Fruit fly (Drosophila melanogaster) whole organism, embryonic: ENCODE measurements around the gene CG5969.

Source experiments
- Atf-2 ChIP-seq: fragments of 200-800 bp; sonication (Bioruptor generic); optimal IDR thresholded peaks from 2 replicates; lab custom pipeline; 2016; ENCODE audit warnings: missing biosample characterization, missing genetic modification characterization
- Awh ChIP-seq: fragments of 200-800 bp; sonication (Bioruptor generic); IDR thresholded peaks from 2 replicates; pipeline ENCODE4, ENCODE4 v1.3.6; 2022; ENCODE audit warnings: missing biosample characterization, missing genetic modification characterization
- CG10267 ChIP-seq: fragments of 200-800 bp; sonication (Bioruptor generic); optimal IDR thresholded peaks from 2 replicates; lab custom pipeline; 2018; ENCODE audit warnings: missing biosample characterization, mild to moderate bottlenecking, missing genetic modification characterization, moderate library complexity
- CG10543 ChIP-seq: fragments of 200-800 bp; sonication (Bioruptor generic); optimal IDR thresholded peaks from 3 replicates; lab custom pipeline; 2017; ENCODE audit warnings: missing biosample characterization, mild to moderate bottlenecking, missing genetic modification characterization, moderate library complexity
- CG11560 ChIP-seq: fragments of 200-800 bp; sonication (Bioruptor generic); IDR thresholded peaks from 3 replicates; pipeline ENCODE4 v1.3.6; 2022; ENCODE audit warnings: missing biosample characterization, missing genetic modification characterization
- CG13424 ChIP-seq: fragments of 200-800 bp; sonication (Bioruptor generic); optimal IDR thresholded peaks from 2 replicates; lab custom pipeline; 2019; ENCODE audit warnings: missing biosample characterization, mild to moderate bottlenecking, missing genetic modification characterization, moderate library complexity
- CG14710 ChIP-seq: fragments of 200-800 bp; sonication (Bioruptor generic); optimal IDR thresholded peaks from 3 replicates; lab custom pipeline; 2019; ENCODE audit warnings: missing biosample characterization, mild to moderate bottlenecking, missing genetic modification characterization, moderate library complexity
- CG14860 ChIP-seq: fragments of 200-800 bp; sonication (Bioruptor generic); IDR thresholded peaks from 3 replicates; pipeline ENCODE4 v1.3.6; 2022; ENCODE audit warnings: missing biosample characterization, missing genetic modification characterization; ENCODE audit not compliant: partially characterized antibody
- CG15514 ChIP-seq: fragments of 200-800 bp; sonication (Bioruptor generic); optimal IDR thresholded peaks from 3 replicates; lab custom pipeline; 2017; ENCODE audit warnings: missing biosample characterization, missing genetic modification characterization, mild to moderate bottlenecking, moderate library complexity, missing genetic modification reagents
- CG15601 ChIP-seq: fragments of 200-800 bp; sonication (Bioruptor generic); optimal IDR thresholded peaks from 3 replicates; lab custom pipeline; 2019; ENCODE audit warnings: missing biosample characterization, mild to moderate bottlenecking, missing genetic modification characterization, moderate library complexity
- CG17802 ChIP-seq: fragments of 200-800 bp; sonication (Bioruptor generic); optimal IDR thresholded peaks from 2 replicates; lab custom pipeline; 2018; ENCODE audit warnings: missing biosample characterization, mild to moderate bottlenecking, missing genetic modification characterization, moderate library complexity
- CG1832 ChIP-seq: fragments of 200-800 bp; sonication (Bioruptor generic); optimal IDR thresholded peaks from 2 replicates; lab custom pipeline; 2017; ENCODE audit warnings: missing biosample characterization, mild to moderate bottlenecking, missing genetic modification characterization, inconsistent platforms
- CG2678 ChIP-seq: fragments of 200-800 bp; sonication (Bioruptor generic); optimal IDR thresholded peaks from 3 replicates; lab custom pipeline; 2019; ENCODE audit warnings: missing biosample characterization, mild to moderate bottlenecking, missing genetic modification characterization, moderate library complexity
- CG31441 ChIP-seq: fragments of 200-800 bp; sonication (Bioruptor generic); IDR thresholded peaks from 2 replicates; pipeline ENCODE4 v1.3.6; 2022; ENCODE audit warnings: missing biosample characterization, missing genetic modification characterization
- CG33557 ChIP-seq: fragments of 200-800 bp; sonication (Bioruptor generic); optimal IDR thresholded peaks from 2 replicates; lab custom pipeline; 2019; ENCODE audit warnings: missing biosample characterization, mild to moderate bottlenecking, missing genetic modification characterization, moderate library complexity
- CG3726 ChIP-seq: fragments of 200-800 bp; sonication (Bioruptor generic); IDR thresholded peaks from 3 replicates; pipeline ENCODE4, ENCODE4 v1.3.6; 2022; ENCODE audit warnings: missing biosample characterization, missing genetic modification characterization
- CG3847 ChIP-seq: fragments of 200-800 bp; sonication (Bioruptor generic); IDR thresholded peaks from 2 replicates; pipeline ENCODE4 v1.3.6; 2022; ENCODE audit warnings: missing biosample characterization, missing genetic modification characterization
- CG4404 ChIP-seq: fragments of 200-800 bp; sonication (Bioruptor generic); IDR thresholded peaks from 2 replicates; pipeline ENCODE4 v1.3.6; 2022; ENCODE audit warnings: missing biosample characterization, missing genetic modification characterization
- CG6813 ChIP-seq: fragments of 200-800 bp; sonication (Bioruptor generic); optimal IDR thresholded peaks from 2 replicates; lab custom pipeline; 2017; ENCODE audit warnings: missing biosample characterization, missing genetic modification characterization, mild to moderate bottlenecking, moderate library complexity, missing genetic modification reagents
- CG9215 ChIP-seq: fragments of 200-800 bp; sonication (Bioruptor generic); IDR thresholded peaks from 2 replicates; pipeline ENCODE4 v1.3.6; 2022; ENCODE audit warnings: missing biosample characterization, missing genetic modification characterization
- CoRest ChIP-seq: fragments of 200-800 bp; sonication (Bioruptor generic); optimal IDR thresholded peaks from 3 replicates; lab custom pipeline; 2018; ENCODE audit warnings: missing biosample characterization, mild to moderate bottlenecking, missing genetic modification characterization, moderate library complexity
- D19A ChIP-seq: fragments of 200-800 bp; optimal IDR thresholded peaks from 3 replicates; lab custom pipeline; 2019; ENCODE audit warnings: missing biosample characterization, mild to moderate bottlenecking, missing genetic modification characterization, moderate library complexity
- Doc2 ChIP-seq: fragments of 200-800 bp; sonication (Bioruptor generic); IDR thresholded peaks from 2 replicates; pipeline ENCODE4 v1.3.6; 2022; ENCODE audit warnings: missing biosample characterization, missing genetic modification characterization
- E2f2 ChIP-seq: fragments of 200-800 bp; sonication (Bioruptor generic); IDR thresholded peaks from 2 replicates; pipeline ENCODE4 v1.3.6; 2022; ENCODE audit warnings: missing biosample characterization, missing genetic modification characterization
- Ets65A ChIP-seq: fragments of 200-800 bp; sonication (Bioruptor generic); peaks from one replicate; lab custom pipeline; 2016; ENCODE audit warnings: missing biosample characterization, missing genetic modification characterization
- Hey ChIP-seq: fragments of 200-800 bp; sonication (Bioruptor generic); optimal IDR thresholded peaks from 3 replicates; lab custom pipeline; 2018; ENCODE audit warnings: missing biosample characterization, mild to moderate bottlenecking, missing genetic modification characterization
- MBD-R2 ChIP-seq: fragments of 200-800 bp; sonication (Bioruptor generic); IDR thresholded peaks from 2 replicates; pipeline ENCODE4 v1.3.6; 2022; ENCODE audit warnings: missing biosample characterization, missing genetic modification characterization
- MESR4 ChIP-seq: fragments of 200-800 bp; sonication (Bioruptor generic); optimal IDR thresholded peaks from 2 replicates; lab custom pipeline; 2018; ENCODE audit warnings: missing biosample characterization, mild to moderate bottlenecking, missing genetic modification characterization, moderate library complexity
- Med ChIP-seq: fragments of 200-800 bp; sonication (Bioruptor generic); peaks from one replicate; lab custom pipeline; 2016; ENCODE audit warnings: missing biosample characterization, missing genetic modification characterization, mild to moderate bottlenecking, inconsistent platforms, moderate library complexity
- Myb ChIP-seq: fragments of 200-800 bp; sonication (Bioruptor generic); optimal IDR thresholded peaks from 2 replicates; lab custom pipeline; 2016; ENCODE audit warnings: missing biosample characterization, missing genetic modification characterization
- Nf-YC ChIP-seq: fragments of 200-800 bp; optimal IDR thresholded peaks from 3 replicates; lab custom pipeline; 2019; ENCODE audit warnings: missing biosample characterization, mild to moderate bottlenecking, missing genetic modification characterization, moderate library complexity
- Oli ChIP-seq: fragments of 200-800 bp; sonication (Bioruptor generic); optimal IDR thresholded peaks from 2 replicates; lab custom pipeline; 2018; ENCODE audit warnings: missing biosample characterization, mild to moderate bottlenecking, missing genetic modification characterization, moderate library complexity
- Rfx ChIP-seq: fragments of 200-800 bp; sonication (Bioruptor generic); IDR thresholded peaks from 2 replicates; pipeline ENCODE4 v1.3.6; 2022; ENCODE audit warnings: missing biosample characterization, missing genetic modification characterization
- Xrp1 ChIP-seq: fragments of 200-800 bp; sonication (Bioruptor generic); IDR thresholded peaks from 2 replicates; pipeline ENCODE4 v1.3.6; 2022; ENCODE audit warnings: missing biosample characterization, missing genetic modification characterization
- YL-1 ChIP-seq: fragments of 200-800 bp; sonication (Bioruptor generic); optimal IDR thresholded peaks from 3 replicates; lab custom pipeline; 2017; ENCODE audit warnings: missing biosample characterization, mild to moderate bottlenecking, missing genetic modification characterization
- bab2 ChIP-seq: fragments of 200-800 bp; sonication (Bioruptor generic); optimal IDR thresholded peaks from 2 replicates; lab custom pipeline; 2016; ENCODE audit warnings: missing biosample characterization, missing genetic modification characterization
- bcd ChIP-seq: fragments of 200-800 bp; sonication (Bioruptor generic); optimal IDR thresholded peaks from 2 replicates; lab custom pipeline; 2017; ENCODE audit warnings: missing biosample characterization, mild to moderate bottlenecking, missing genetic modification characterization
- crc ChIP-seq: fragments of 200-800 bp; sonication (Bioruptor generic); optimal IDR thresholded peaks from 2 replicates; lab custom pipeline; 2016; ENCODE audit warnings: missing biosample characterization, missing genetic modification characterization
- crp ChIP-seq, 2 experiments: fragments of 200-800 bp; sonication (Bioruptor generic); optimal IDR thresholded peaks; 2 replicates in 1 of 2; 3 replicates in 1 of 2; lab custom pipeline; 2017; ENCODE audit warnings: missing biosample characterization in 2 of 2, missing genetic modification characterization in 2 of 2, mild to moderate bottlenecking in 1 of 2, moderate library complexity in 1 of 2
- esg ChIP-seq: fragments of 200-800 bp; sonication (Bioruptor generic); conservative IDR thresholded peaks from 2 replicates; pipeline ENCODE4 v1.3.6; 2022; ENCODE audit warnings: missing biosample characterization, missing genetic modification characterization
- eyg ChIP-seq: fragments of 200-800 bp; sonication (Bioruptor generic); optimal IDR thresholded peaks from 3 replicates; lab custom pipeline; 2016; ENCODE audit warnings: missing biosample characterization, missing genetic modification characterization
- fu2 ChIP-seq: fragments of 200-800 bp; sonication (Bioruptor generic); optimal IDR thresholded peaks from 2 replicates; lab custom pipeline; 2016; ENCODE audit warnings: missing biosample characterization, missing genetic modification characterization
- gem ChIP-seq: fragments of 200-800 bp; sonication (Bioruptor generic); optimal IDR thresholded peaks from 2 replicates; lab custom pipeline; 2019; ENCODE audit warnings: missing biosample characterization, mild to moderate bottlenecking, missing genetic modification characterization, moderate library complexity
- ind ChIP-seq: fragments of 200-800 bp; sonication (Bioruptor generic); optimal IDR thresholded peaks from 3 replicates; lab custom pipeline; 2016; ENCODE audit warnings: missing biosample characterization, missing genetic modification characterization
- jigr1 ChIP-seq: fragments of 200-800 bp; sonication (Bioruptor generic); IDR thresholded peaks from 3 replicates; pipeline ENCODE4 v1.3.6; 2022; ENCODE audit warnings: missing biosample characterization, missing genetic modification characterization
- seq ChIP-seq: fragments of 200-800 bp; sonication (Bioruptor generic); IDR thresholded peaks from 2 replicates; pipeline ENCODE4 v1.3.6; 2022; ENCODE audit warnings: missing biosample characterization, missing genetic modification characterization
- sima ChIP-seq: fragments of 200-800 bp; sonication (Bioruptor generic); optimal IDR thresholded peaks from 2 replicates; lab custom pipeline; 2016; ENCODE audit warnings: missing biosample characterization, missing genetic modification characterization
- slbo ChIP-seq: fragments of 200-800 bp; sonication (Bioruptor generic); IDR thresholded peaks from 2 replicates; pipeline ENCODE4 v1.3.6; 2022; ENCODE audit warnings: missing biosample characterization, missing genetic modification characterization
- unc-4 ChIP-seq: fragments of 200-800 bp; sonication (Bioruptor generic); IDR thresholded peaks from 2 replicates; pipeline ENCODE4 v1.3.6; 2022; ENCODE audit warnings: missing biosample characterization, missing genetic modification characterization; ENCODE audit not compliant: partially characterized antibody
- unpg ChIP-seq: fragments of 200-800 bp; sonication (Bioruptor generic); optimal IDR thresholded peaks from 3 replicates; lab custom pipeline; 2018; ENCODE audit warnings: missing biosample characterization, mild to moderate bottlenecking, missing genetic modification characterization, moderate library complexity
- usp ChIP-seq: fragments of >200 bp; optimal IDR thresholded peaks from 2 replicates; lab custom pipeline; 2017; ENCODE audit warnings: missing biosample characterization, missing genetic modification characterization

Gene CG5969

dm6 chr3L:20520687-20521169 is 47.1 kb downstream of the CG5969 start, which contains the start of the genes mTerf3 and CG5104 (continued):
- TF ChIP-seq seq (GFP tag; lab: Robert Waterston, UW) = no peak
- TF ChIP-seq Nf-YC = peak; percentile 46
- TF ChIP-seq CG15601 = peak; percentile 7
- TF ChIP-seq eyg (GFP tag; lab: Kevin White, UChicago) = no peak
- TF ChIP-seq Rfx (GFP tag; lab: Robert Waterston, UW) = 0 out of 2 replicates have a peak, but pooled peaks have one; percentile 8
- TF ChIP-seq CG6813 (GFP tag; lab: Kevin White, UChicago) = no peak
- peak; percentile 69 for TF ChIP-seq Ets65A (GFP tag; lab: Kevin White, UChicago)
- no peak for TF ChIP-seq CG14860 (GFP tag; lab: Robert Waterston, UW)
- TF ChIP-seq CG9215 (GFP tag; lab: Robert Waterston, UW) = no peak
- TF ChIP-seq CG15514 (GFP tag; lab: Kevin White, UChicago) = peak; percentile 50
- TF ChIP-seq CoRest (tag; lab: Kevin White, UChicago) = peak; percentile 46
- TF ChIP-seq ind (GFP tag; lab: Kevin White, UChicago) = peak; percentile 26
- TF ChIP-seq YL-1 (GFP tag; lab: Kevin White, UChicago) = peak; percentile 57
- TF ChIP-seq Doc2 (GFP tag; lab: Robert Waterston, UW) = no peak
- TF ChIP-seq crp (GFP tag; optimal IDR thresholded peaks at IDR 0.05; lab: Kevin White, UChicago) = peak in 1 of 2 experiments; percentile 44
- no peak for TF ChIP-seq crc (GFP tag; lab: Kevin White, UChicago)
- peak; percentile 53; the same call in 1 of the 2 replicates for TF ChIP-seq MBD-R2
- no peak for TF ChIP-seq CG3726 (GFP tag; lab: Robert Waterston, UW)
- peak; percentile 43 for TF ChIP-seq MESR4 (GFP tag; lab: Kevin White, UChicago)
- TF ChIP-seq CG31441 (GFP tag; lab: Robert Waterston, UW) = peak; percentile 42
- peak; percentile 39; the same call in 1 of the 2 replicates for TF ChIP-seq CG3847 (GFP tag; lab: Robert Waterston, UW)
- no peak for TF ChIP-seq CG11560 (tag; lab: Robert Waterston, UW)
- peak; percentile 4 for TF ChIP-seq unpg (GFP tag; lab: Kevin White, UChicago)
- no peak for TF ChIP-seq jigr1
- TF ChIP-seq bab2 (GFP tag; lab: Kevin White, UChicago) = no peak
- peak; percentile 56 for TF ChIP-seq gem (tag; lab: Kevin White, UChicago)
- TF ChIP-seq CG4404 (GFP tag; lab: Robert Waterston, UW) = no peak
- TF ChIP-seq Atf-2 = no peak
- TF ChIP-seq fu2 (GFP tag; lab: Kevin White, UChicago) = no peak
- no peak for TF ChIP-seq esg (GFP tag; lab: Robert Waterston, UW)
- TF ChIP-seq CG33557 (GFP tag; lab: Kevin White, UChicago) = no peak
- TF ChIP-seq Oli (tag; lab: Kevin White, UChicago) = no peak
- peak; percentile 42 for TF ChIP-seq CG10267 (tag; lab: Kevin White, UChicago)
- TF ChIP-seq Med (GFP tag; lab: Kevin White, UChicago) = peak; percentile 74
- TF ChIP-seq Xrp1 (GFP tag; lab: Robert Waterston, UW) = no peak
- no peak for TF ChIP-seq Awh
- no peak for TF ChIP-seq usp (GFP tag; lab: Kevin White, UChicago)
- TF ChIP-seq bcd (GFP tag; lab: Kevin White, UChicago) = no peak
- TF ChIP-seq unc-4 = no peak
- TF ChIP-seq CG14710 (tag; lab: Kevin White, UChicago) = peak; percentile 65
- peak; percentile 42 for TF ChIP-seq CG2678 (tag; lab: Kevin White, UChicago)
- peak; percentile 14 for TF ChIP-seq D19A (tag; lab: Kevin White, UChicago)
- no peak for TF ChIP-seq Hey (tag; lab: Kevin White, UChicago)
- 0 out of 2 replicates have a peak, but pooled peaks have one; percentile 32 for TF ChIP-seq slbo (GFP tag; lab: Robert Waterston, UW)
- TF ChIP-seq E2f2 (GFP tag; lab: Robert Waterston, UW) = peak; percentile 24
- TF ChIP-seq CG17802 = no peak
- peak; percentile 56 for TF ChIP-seq Myb (GFP tag; lab: Kevin White, UChicago)
- TF ChIP-seq CG1832 (GFP tag; lab: Kevin White, UChicago) = no peak
- peak; percentile 35 for TF ChIP-seq CG10543
- TF ChIP-seq CG13424 (tag; lab: Kevin White, UChicago) = peak; percentile 46
- TF ChIP-seq sima = no peak
